Fruit fly (Drosophila melanogaster) whole organism, embryonic: Measurements from ENCODE around the gene Rab14.
A peak's percentile ranks its signal among the peaks of the same experiment; 100 is the strongest.

Experiments used
- Atf3 ChIP-seq: fragments of 200-800 bp; sonication (Bioruptor generic); optimal IDR thresholded peaks from 3 replicates; lab custom pipeline; 2016; ENCODE audit warnings: missing biosample characterization, missing genetic modification characterization
- B-H2 ChIP-seq: fragments of 200-800 bp; sonication (Bioruptor generic); optimal IDR thresholded peaks from 2 replicates; lab custom pipeline; 2018; ENCODE audit warnings: missing biosample characterization, mild to moderate bottlenecking, missing genetic modification characterization
- CG11456 ChIP-seq: fragments of 200-800 bp; sonication (Bioruptor generic); IDR thresholded peaks from 3 replicates; pipeline ENCODE4 v1.3.6; 2022; ENCODE audit warnings: missing biosample characterization, missing genetic modification characterization
- CG12236 ChIP-seq: fragments of 200-800 bp; sonication (Bioruptor generic); optimal IDR thresholded peaks from 2 replicates; lab custom pipeline; 2016; ENCODE audit warnings: missing biosample characterization, missing genetic modification characterization
- CG13894 ChIP-seq: fragments of 200-800 bp; sonication (Bioruptor generic); optimal IDR thresholded peaks from 3 replicates; lab custom pipeline; 2018; ENCODE audit warnings: missing biosample characterization, mild to moderate bottlenecking, missing genetic modification characterization, moderate library complexity
- CG14050 ChIP-seq: fragments of 200-800 bp; sonication (Bioruptor generic); IDR thresholded peaks from 3 replicates; pipeline ENCODE4 v1.3.6; 2022; ENCODE audit warnings: missing biosample characterization, missing genetic modification characterization
- CG1529 ChIP-seq: fragments of 200-800 bp; sonication (Bioruptor generic); optimal IDR thresholded peaks from 3 replicates; lab custom pipeline; 2018; ENCODE audit warnings: missing biosample characterization, missing genetic modification characterization
- CG31388 ChIP-seq: fragments of 200-800 bp; sonication (Bioruptor generic); optimal IDR thresholded peaks from 2 replicates; lab custom pipeline; 2016; ENCODE audit warnings: missing biosample characterization, missing genetic modification characterization
- CG31441 ChIP-seq: fragments of 200-800 bp; sonication (Bioruptor generic); IDR thresholded peaks from 2 replicates; pipeline ENCODE4 v1.3.6; 2022; ENCODE audit warnings: missing biosample characterization, missing genetic modification characterization
- CG3995 ChIP-seq: fragments of 200-800 bp; sonication (Bioruptor generic); optimal IDR thresholded peaks from 3 replicates; lab custom pipeline; 2016; ENCODE audit warnings: missing biosample characterization, missing genetic modification characterization
- CG5245 ChIP-seq: fragments of 200-800 bp; sonication (Bioruptor generic); optimal IDR thresholded peaks from 3 replicates; lab custom pipeline; 2016; ENCODE audit warnings: missing biosample characterization, missing genetic modification characterization
- CG5953 ChIP-seq: fragments of 200-800 bp; sonication (Bioruptor generic); IDR thresholded peaks from 2 replicates; pipeline ENCODE4 v1.3.6; 2022; ENCODE audit warnings: missing biosample characterization, missing genetic modification characterization
- CHES-1-like ChIP-seq: fragments of 200-800 bp; sonication (Bioruptor generic); optimal IDR thresholded peaks from 2 replicates; lab custom pipeline; 2016; ENCODE audit warnings: missing biosample characterization, missing genetic modification characterization
- CrebB ChIP-seq: fragments of 200-800 bp; sonication (Bioruptor generic); optimal IDR thresholded peaks from 3 replicates; lab custom pipeline; 2018; ENCODE audit warnings: missing biosample characterization, mild to moderate bottlenecking, missing genetic modification characterization
- Deaf1 ChIP-seq: fragments of 200-800 bp; optimal IDR thresholded peaks from 3 replicates; lab custom pipeline; 2019; ENCODE audit warnings: missing biosample characterization, mild to moderate bottlenecking, missing genetic modification characterization, moderate library complexity
- Dek ChIP-seq: fragments of 200-800 bp; sonication (Bioruptor generic); optimal IDR thresholded peaks from 3 replicates; lab custom pipeline; 2019; ENCODE audit warnings: missing biosample characterization, mild to moderate bottlenecking, missing genetic modification characterization, moderate library complexity
- E2f2 ChIP-seq: fragments of 200-800 bp; sonication (Bioruptor generic); IDR thresholded peaks from 2 replicates; pipeline ENCODE4 v1.3.6; 2022; ENCODE audit warnings: missing biosample characterization, missing genetic modification characterization
- HLH3B ChIP-seq: fragments of 200-800 bp; sonication (Bioruptor generic); IDR thresholded peaks from 2 replicates; pipeline ENCODE4 v1.3.6; 2022; ENCODE audit warnings: missing biosample characterization, missing genetic modification characterization
- Jarid2 ChIP-seq: fragments of 200-800 bp; sonication (Bioruptor generic); optimal IDR thresholded peaks from 3 replicates; lab custom pipeline; 2017; ENCODE audit warnings: mild to moderate bottlenecking, missing biosample characterization, missing genetic modification reagents, missing genetic modification characterization
- Mrtf ChIP-seq: fragments of 200-800 bp; sonication (Bioruptor generic); IDR thresholded peaks from 3 replicates; pipeline ENCODE4 v1.3.6; 2022; ENCODE audit warnings: missing biosample characterization, missing genetic modification characterization
- Poxn ChIP-seq: fragments of 200-800 bp; sonication (Bioruptor generic); IDR thresholded peaks from 2 replicates; pipeline ENCODE4 v1.3.6; 2022; ENCODE audit warnings: missing biosample characterization, missing genetic modification characterization
- Sox102F ChIP-seq: fragments of 200-800 bp; sonication (Bioruptor generic); optimal IDR thresholded peaks from 2 replicates; lab custom pipeline; 2018; ENCODE audit warnings: missing biosample characterization, mild to moderate bottlenecking, missing genetic modification characterization, moderate library complexity
- Spps ChIP-seq: fragments of 200-800 bp; sonication (Bioruptor generic); optimal IDR thresholded peaks from 2 replicates; lab custom pipeline; 2018; ENCODE audit warnings: missing biosample characterization, mild to moderate bottlenecking, missing genetic modification characterization
- Stat92E ChIP-seq, 3 experiments: fragments of >200 bp in 2 of 3; fragments of 200-800 bp in 1 of 3; sonication (Bioruptor generic) in 1 of 3; optimal IDR thresholded peaks; 2 replicates each; lab custom pipeline; 2017 to 2019; ENCODE audit warnings: missing biosample characterization in 3 of 3, missing genetic modification characterization in 3 of 3, mild to moderate bottlenecking in 1 of 3, moderate library complexity in 1 of 3
- Xrp1 ChIP-seq: fragments of 200-800 bp; sonication (Bioruptor generic); IDR thresholded peaks from 2 replicates; pipeline ENCODE4 v1.3.6; 2022; ENCODE audit warnings: missing biosample characterization, missing genetic modification characterization
- ab ChIP-seq: fragments of 200-800 bp; sonication (Bioruptor generic); optimal IDR thresholded peaks from 2 replicates; lab custom pipeline; 2016; ENCODE audit warnings: missing biosample characterization, missing genetic modification characterization
- amos ChIP-seq: fragments of 200-800 bp; sonication (Bioruptor generic); IDR thresholded peaks from 2 replicates; pipeline ENCODE4 v1.3.6; 2022; ENCODE audit warnings: missing biosample characterization, missing genetic modification characterization; ENCODE audit not compliant: partially characterized antibody
- ara ChIP-seq: fragments of 200-800 bp; sonication (Bioruptor generic); IDR thresholded peaks from 2 replicates; pipeline ENCODE4 v1.3.6; 2022; ENCODE audit warnings: missing biosample characterization, missing genetic modification characterization
- cg ChIP-seq: fragments of 200-800 bp; sonication (Bioruptor generic); optimal IDR thresholded peaks from 3 replicates; lab custom pipeline; 2019; ENCODE audit warnings: missing biosample characterization, mild to moderate bottlenecking, missing genetic modification characterization, moderate library complexity
- corto ChIP-seq: fragments of 200-800 bp; sonication (Bioruptor generic); optimal IDR thresholded peaks from 2 replicates; lab custom pipeline; 2016; ENCODE audit warnings: missing biosample characterization, mild to moderate bottlenecking, missing genetic modification characterization, moderate library complexity
- cwo ChIP-seq: fragments of 200-800 bp; sonication (Bioruptor generic); optimal IDR thresholded peaks from 3 replicates; lab custom pipeline; 2017; ENCODE audit warnings: missing biosample characterization, missing genetic modification characterization, mild to moderate bottlenecking, moderate library complexity, missing genetic modification reagents
- dan ChIP-seq: fragments of 200-800 bp; sonication (Bioruptor generic); IDR thresholded peaks from 2 replicates; pipeline ENCODE4 v1.3.6; 2022; ENCODE audit warnings: missing biosample characterization, missing genetic modification characterization
- ems ChIP-seq: fragments of 200-800 bp; sonication (Bioruptor generic); optimal IDR thresholded peaks from 3 replicates; lab custom pipeline; 2016; ENCODE audit warnings: missing biosample characterization, missing genetic modification characterization
- fd3F ChIP-seq: fragments of 200-800 bp; sonication (Bioruptor generic); optimal IDR thresholded peaks from 2 replicates; lab custom pipeline; 2018; ENCODE audit warnings: missing biosample characterization, mild to moderate bottlenecking, missing genetic modification characterization, moderate library complexity
- fru ChIP-seq: fragments of >200 bp; optimal IDR thresholded peaks from 2 replicates; lab custom pipeline; 2017
- ham ChIP-seq: fragments of 200-800 bp; sonication (Bioruptor generic); IDR thresholded peaks from 2 replicates; pipeline ENCODE4 v1.3.6; 2022; ENCODE audit warnings: missing biosample characterization, missing genetic modification characterization
- hb ChIP-seq: fragments of 200-800 bp; sonication (Bioruptor generic); IDR thresholded peaks from 3 replicates; pipeline ENCODE4 v1.3.6; 2022; ENCODE audit warnings: missing biosample characterization, missing genetic modification characterization; ENCODE audit not compliant: partially characterized antibody
- lilli ChIP-seq: fragments of 200-800 bp; sonication (Bioruptor generic); optimal IDR thresholded peaks from 3 replicates; lab custom pipeline; 2016; ENCODE audit warnings: missing biosample characterization, missing genetic modification characterization
- maf-S ChIP-seq: fragments of 200-800 bp; sonication (Bioruptor generic); optimal IDR thresholded peaks from 2 replicates; lab custom pipeline; 2016; ENCODE audit warnings: missing biosample characterization, missing genetic modification characterization
- mirr ChIP-seq: fragments of 200-800 bp; sonication (Bioruptor generic); optimal IDR thresholded peaks from 3 replicates; lab custom pipeline; 2018; ENCODE audit warnings: missing biosample characterization, mild to moderate bottlenecking, missing genetic modification characterization
- otp ChIP-seq: fragments of 200-800 bp; sonication (Bioruptor generic); IDR thresholded peaks from 3 replicates; pipeline ENCODE4, ENCODE4 v1.3.6; 2022; ENCODE audit warnings: missing biosample characterization, missing genetic modification characterization
- pros ChIP-seq: fragments of 200-800 bp; sonication (Bioruptor generic); optimal IDR thresholded peaks from 3 replicates; lab custom pipeline; 2019; ENCODE audit warnings: missing biosample characterization, mild to moderate bottlenecking, missing genetic modification characterization, moderate library complexity
- tio ChIP-seq: fragments of 200-800 bp; sonication (Bioruptor generic); optimal IDR thresholded peaks from 2 replicates; lab custom pipeline; 2017; ENCODE audit warnings: missing biosample characterization, missing genetic modification characterization, inconsistent platforms
- vfl ChIP-seq: fragments of 200-800 bp; sonication (Bioruptor generic); optimal IDR thresholded peaks from 2 replicates; lab custom pipeline; 2016; ENCODE audit warnings: missing biosample characterization, missing genetic modification characterization
- zen ChIP-seq: fragments of 200-800 bp; sonication (Bioruptor generic); optimal IDR thresholded peaks from 3 replicates; lab custom pipeline; 2018; ENCODE audit warnings: missing biosample characterization, mild to moderate bottlenecking, missing genetic modification characterization, moderate library complexity

The Rab14 gene

dm6 chr2L:14396263-14396662, 41.3 kb downstream of the Rab14 start (continued):
- no peak for TF ChIP-seq B-H2 (GFP tag; lab: Kevin White, UChicago)
- no peak for TF ChIP-seq ara
- no peak for TF ChIP-seq maf-S (GFP tag; lab: Kevin White, UChicago)
- no peak for TF ChIP-seq Mrtf (GFP tag; lab: Robert Waterston, UW)
- TF ChIP-seq mirr (GFP tag; lab: Kevin White, UChicago) = peak; percentile 46
- no peak for TF ChIP-seq cg (GFP tag; lab: Kevin White, UChicago)
- no peak for TF ChIP-seq HLH3B (GFP tag; lab: Robert Waterston, UW)
- no peak for TF ChIP-seq ems (GFP tag; lab: Kevin White, UChicago)
- no peak for TF ChIP-seq dan (GFP tag; lab: Robert Waterston, UW)
- no peak for TF ChIP-seq hb (GFP tag; lab: Robert Waterston, UW)
- TF ChIP-seq CG31441 = peak; percentile 24; the same call in 1 of the 2 replicates
- TF ChIP-seq CG31388 = no peak
- no peak for TF ChIP-seq zen (tag; lab: Kevin White, UChicago)
- no peak for TF ChIP-seq corto (GFP tag; lab: Kevin White, UChicago)
- TF ChIP-seq ab (GFP tag; lab: Kevin White, UChicago) = no peak
- no peak for TF ChIP-seq Spps (tag; lab: Kevin White, UChicago)
- TF ChIP-seq CG11456 (GFP tag; lab: Robert Waterston, UW) = no peak
- TF ChIP-seq tio (GFP tag; lab: Kevin White, UChicago) = no peak
- TF ChIP-seq Jarid2 = no peak
- no peak for TF ChIP-seq Atf3 (GFP tag; lab: Kevin White, UChicago)
- no peak for TF ChIP-seq CG13894 (tag; lab: Kevin White, UChicago)
- no peak for TF ChIP-seq CG3995 (GFP tag; lab: Kevin White, UChicago)
- TF ChIP-seq Dek (tag; lab: Kevin White, UChicago) = no peak
- TF ChIP-seq CG12236 (GFP tag; lab: Kevin White, UChicago) = no peak
- TF ChIP-seq pros (GFP tag; lab: Kevin White, UChicago) = no peak
- no peak for TF ChIP-seq Poxn (GFP tag; lab: Robert Waterston, UW)
- TF ChIP-seq Xrp1 (GFP tag; lab: Robert Waterston, UW) = peak; percentile 18; the same call in 1 of the 2 replicates
- no peak for TF ChIP-seq ham (GFP tag; lab: Robert Waterston, UW)
- no peak for TF ChIP-seq CG5245
- no peak for TF ChIP-seq Deaf1 (tag; lab: Kevin White, UChicago)
- TF ChIP-seq Sox102F (GFP tag; lab: Kevin White, UChicago) = peak; percentile 29
- TF ChIP-seq CHES-1-like = no peak
- TF ChIP-seq lilli (GFP tag; lab: Kevin White, UChicago) = no peak
- TF ChIP-seq fru (lab: Kevin White, UChicago) = no peak
- TF ChIP-seq CG14050 (GFP tag; lab: Robert Waterston, UW) = no peak
- TF ChIP-seq amos = no peak
- TF ChIP-seq CG1529 = no peak
- TF ChIP-seq E2f2 (GFP tag; lab: Robert Waterston, UW) = no peak
- TF ChIP-seq fd3F = peak; percentile 14
- no peak for TF ChIP-seq CG5953 (GFP tag; lab: Robert Waterston, UW)
- peak in 1 of 3 experiments; percentile 35 for TF ChIP-seq Stat92E (GFP tag; optimal IDR thresholded peaks at IDR 0.05; lab: Kevin White, UChicago)
- no peak for TF ChIP-seq CrebB (tag; lab: Kevin White, UChicago)
- no peak for TF ChIP-seq vfl (GFP tag; lab: Kevin White, UChicago)
- no peak for TF ChIP-seq cwo
- TF ChIP-seq otp (GFP tag; lab: Robert Waterston, UW) = 0 out of 3 replicates have a peak, but pooled peaks have one; percentile 5
- TF ChIP-seq, all 482 proteins: peak for 44
